Worm (Caenorhabditis elegans) whole organism, L4 larva: ENCODE measurements around the gene mre-11.
A peak's percentile ranks its signal among the peaks of the same experiment; 100 is the strongest.

Experiments used
- F26F4.8 ChIP-seq: fragments of 200-800 bp; sonication (Bioruptor generic); conservative IDR thresholded peaks from 2 replicates; pipeline ENCODE4 v1.3.6; 2022; ENCODE audit warnings: missing genetic modification characterization, missing compliant biosample characterization
- F44E2.7 ChIP-seq: fragments of 200-800 bp; sonication (Bioruptor generic); IDR thresholded peaks from 2 replicates; pipeline ENCODE4 v2.1.2; 2022; ENCODE audit warnings: missing genetic modification characterization, missing compliant biosample characterization
- F49E8.2 ChIP-seq: sonication (generic microtip); optimal IDR thresholded peaks from 2 replicates; lab custom pipeline; 2016; ENCODE audit warnings: missing compliant biosample characterization, mild to moderate bottlenecking, missing genetic modification characterization, borderline replicate concordance
- T20F7.1 ChIP-seq: fragments of 200-800 bp; sonication (Bioruptor generic); optimal IDR thresholded peaks from 2 replicates; lab custom pipeline; 2018; ENCODE audit warnings: mild to moderate bottlenecking, missing genetic modification characterization, missing compliant biosample characterization
- Y48G9A.11 ChIP-seq: fragments of 200-800 bp; sonication (Bioruptor generic); IDR thresholded peaks from 2 replicates; pipeline ENCODE4 v1.3.6; 2022; ENCODE audit warnings: missing genetic modification reagents, missing genetic modification characterization, missing compliant biosample characterization
- ZK337.2 ChIP-seq: fragments of 200-800 bp; sonication (Bioruptor generic); IDR thresholded peaks from 2 replicates; pipeline ENCODE4 v1.3.6; 2022; ENCODE audit warnings: missing genetic modification reagents, missing genetic modification characterization, missing compliant biosample characterization
- aha-1 ChIP-seq: fragments of 150-350 bp; peaks from one replicate; lab custom pipeline; 2014; ENCODE audit warnings: missing biosample characterization, missing genetic modification characterization
- aly-2 ChIP-seq: sonication (generic microtip); optimal IDR thresholded peaks from 2 replicates; lab custom pipeline; 2018; ENCODE audit warnings: missing biosample characterization, missing genetic modification characterization
- ama-1 ChIP-seq: fragments of 150-350 bp; optimal IDR thresholded peaks from 2 replicates; lab custom pipeline; 2014; ENCODE audit warnings: inconsistent platforms, mixed read lengths
- arid-1 ChIP-seq: fragments of 200-800 bp; sonication (Bioruptor generic); conservative IDR thresholded peaks from 2 replicates; pipeline ENCODE4 v1.3.6; 2022; ENCODE audit warnings: missing genetic modification reagents, missing genetic modification characterization, missing compliant biosample characterization
- attf-4 ChIP-seq: sonication (generic microtip); optimal IDR thresholded peaks from 3 replicates; lab custom pipeline; 2017; ENCODE audit warnings: missing biosample characterization, missing genetic modification characterization
- ceh-44 ChIP-seq: fragments of 200-800 bp; sonication (Bioruptor generic); IDR thresholded peaks from 2 replicates; pipeline ENCODE4 v1.3.6; 2022; ENCODE audit warnings: missing genetic modification reagents, missing genetic modification characterization, missing compliant biosample characterization
- cey-2 ChIP-seq: sonication (generic microtip); optimal IDR thresholded peaks from 3 replicates; lab custom pipeline; 2017; ENCODE audit warnings: missing genetic modification characterization, mild to moderate bottlenecking, missing compliant biosample characterization, antibody characterized with exemption, borderline replicate concordance; ENCODE audit not compliant: insufficient read depth
- ctbp-1 ChIP-seq: fragments of 200-800 bp; sonication (Bioruptor generic); IDR thresholded peaks from 2 replicates; pipeline ENCODE4 v1.3.6; 2022; ENCODE audit warnings: missing genetic modification reagents, missing genetic modification characterization, missing compliant biosample characterization
- daf-16 ChIP-seq, 3 experiments: sonication (generic microtip); optimal IDR thresholded peaks; 2 replicates each; lab custom pipeline; 2016 to 2017; ENCODE audit warnings: missing genetic modification characterization in 3 of 3, missing genetic modification reagents in 3 of 3, mild to moderate bottlenecking in 2 of 3, missing compliant biosample characterization in 2 of 3, missing biosample characterization in 1 of 3, moderate library complexity in 1 of 3
- dmd-9 ChIP-seq: fragments of 200-800 bp; sonication (Bioruptor generic); IDR thresholded peaks from 2 replicates; pipeline ENCODE4 v1.3.6; 2022; ENCODE audit warnings: missing genetic modification reagents, missing genetic modification characterization, missing compliant biosample characterization
- dpl-1 ChIP-seq: fragments of 150-350 bp; optimal IDR thresholded peaks from 2 replicates; lab custom pipeline; 2014; ENCODE audit warnings: missing biosample characterization, missing genetic modification reagents, missing genetic modification characterization
- duxl-1 ChIP-seq: sonication (generic microtip); optimal IDR thresholded peaks from 2 replicates; lab custom pipeline; 2016; ENCODE audit warnings: mild to moderate bottlenecking, missing genetic modification characterization, moderate library complexity, missing compliant biosample characterization; ENCODE audit not compliant: poor library complexity
- fkh-10 ChIP-seq: fragments of 150-350 bp; optimal IDR thresholded peaks from 2 replicates; lab custom pipeline; 2014; ENCODE audit warnings: missing biosample characterization, missing genetic modification reagents, missing genetic modification characterization
- gei-8 ChIP-seq: fragments of 200-800 bp; sonication (Bioruptor generic); optimal IDR thresholded peaks from 2 replicates; lab custom pipeline; 2018; ENCODE audit warnings: mild to moderate bottlenecking, missing genetic modification characterization, missing compliant biosample characterization
- hlh-11 ChIP-seq: fragments of 200-800 bp; sonication (Bioruptor generic); optimal IDR thresholded peaks from 2 replicates; lab custom pipeline; 2018; ENCODE audit warnings: mild to moderate bottlenecking, missing genetic modification characterization, missing compliant biosample characterization
- hlh-30 ChIP-seq: sonication (generic microtip); optimal IDR thresholded peaks from 2 replicates; lab custom pipeline; 2017; ENCODE audit warnings: antibody characterized with exemption, mild to moderate bottlenecking, missing genetic modification characterization, missing compliant biosample characterization; ENCODE audit not compliant: insufficient read depth
- lin-15B ChIP-seq: fragments of 150-350 bp; sonication (generic microtip); optimal IDR thresholded peaks from 3 replicates; lab custom pipeline; 2014; ENCODE audit warnings: missing biosample characterization, missing genetic modification characterization
- lin-29 ChIP-seq: fragments of 200-800 bp; sonication (Bioruptor generic); IDR thresholded peaks from 2 replicates; pipeline ENCODE4 v1.3.6; 2022; ENCODE audit warnings: missing genetic modification reagents, missing genetic modification characterization, missing compliant biosample characterization
- madf-5 ChIP-seq, 2 experiments: fragments of 200-800 bp; sonication (Bioruptor generic); IDR thresholded peaks; 2 replicates each; pipeline ENCODE4 v1.3.6; 2022; ENCODE audit warnings: missing compliant biosample characterization in 2 of 2, missing genetic modification characterization in 2 of 2
- madf-9 ChIP-seq: fragments of 200-800 bp; sonication (Bioruptor generic); conservative IDR thresholded peaks from 2 replicates; pipeline ENCODE4 v1.3.6; 2022; ENCODE audit warnings: missing genetic modification reagents, missing genetic modification characterization, missing compliant biosample characterization
- mdl-1 ChIP-seq, 2 experiments: fragments of 150-350 bp in 1 of 2; sonication (generic microtip) in 1 of 2; optimal IDR thresholded peaks; 2 replicates each; lab custom pipeline; 2014 to 2017; ENCODE audit warnings: missing biosample characterization in 2 of 2, missing genetic modification characterization in 2 of 2
- mep-1 ChIP-seq: fragments of 150-350 bp; sonication (generic microtip); optimal IDR thresholded peaks from 3 replicates; lab custom pipeline; 2014; ENCODE audit warnings: missing biosample characterization, missing genetic modification characterization
- mes-2 ChIP-seq: sonication (generic microtip); optimal IDR thresholded peaks from 2 replicates; lab custom pipeline; 2016; ENCODE audit warnings: missing genotype, mild to moderate bottlenecking, missing genetic modification characterization, missing compliant biosample characterization; ENCODE audit not compliant: poor library complexity, severe bottlenecking
- mxl-3 ChIP-seq: fragments of 200-800 bp; sonication (Bioruptor generic); optimal IDR thresholded peaks from 2 replicates; lab custom pipeline; 2018; ENCODE audit warnings: mild to moderate bottlenecking, missing genetic modification characterization, missing compliant biosample characterization
- nhr-28 ChIP-seq: fragments of 150-350 bp; optimal IDR thresholded peaks from 2 replicates; lab custom pipeline; 2014; ENCODE audit warnings: missing biosample characterization, missing genetic modification characterization
- nhr-48 ChIP-seq: sonication (generic microtip); optimal IDR thresholded peaks from 2 replicates; lab custom pipeline; 2016; ENCODE audit warnings: mild to moderate bottlenecking, missing genetic modification characterization, missing compliant biosample characterization
- nhr-6 ChIP-seq: fragments of 150-350 bp; optimal IDR thresholded peaks from 2 replicates; lab custom pipeline; 2014; ENCODE audit warnings: missing biosample characterization, missing genetic modification characterization
- nhr-77 ChIP-seq: fragments of 150-350 bp; optimal IDR thresholded peaks from 2 replicates; lab custom pipeline; 2014; ENCODE audit warnings: missing biosample characterization, missing genetic modification characterization
- rbr-2 ChIP-seq: sonication (generic microtip); optimal IDR thresholded peaks from 2 replicates; lab custom pipeline; 2016; ENCODE audit warnings: missing genotype, missing genetic modification characterization, missing compliant biosample characterization
- sdz-12 ChIP-seq: fragments of 200-800 bp; sonication (Bioruptor generic); optimal IDR thresholded peaks from 2 replicates; lab custom pipeline; 2018; ENCODE audit warnings: mild to moderate bottlenecking, missing genetic modification characterization, missing compliant biosample characterization
- set-16 ChIP-seq: fragments of 200-800 bp; sonication (Bioruptor generic); IDR thresholded peaks from 2 replicates; pipeline ENCODE4 v1.3.6; 2022; ENCODE audit warnings: missing genetic modification reagents, missing genetic modification characterization, missing compliant biosample characterization
- spr-3 ChIP-seq: fragments of 200-800 bp; sonication (Bioruptor generic); optimal IDR thresholded peaks from 2 replicates; lab custom pipeline; 2018; ENCODE audit warnings: mild to moderate bottlenecking, missing genetic modification characterization, missing compliant biosample characterization
- unc-130 ChIP-seq: sonication (generic microtip); optimal IDR thresholded peaks from 2 replicates; lab custom pipeline; 2016; ENCODE audit warnings: missing genetic modification reagents, missing genetic modification characterization, missing compliant biosample characterization
- zip-11 ChIP-seq: fragments of 200-800 bp; sonication (Bioruptor generic); IDR thresholded peaks from 2 replicates; pipeline ENCODE4 v1.3.6; 2022; ENCODE audit warnings: missing genetic modification characterization, missing compliant biosample characterization
- zip-2 ChIP-seq: fragments of 150-350 bp; optimal IDR thresholded peaks from 2 replicates; lab custom pipeline; 2014; ENCODE audit warnings: missing biosample characterization, missing genetic modification characterization

The mre-11 gene

ce11 chrV:10736756-10737155 is at the start of gene mre-11, which contains the start of gene wdr-5.3:
Gene mre-11 (minus strand): TSS chrV:10736868.
Gene wdr-5.3 (plus strand): TSS chrV:10737116.
- no peak for TF ChIP-seq cey-2 (tag; lab: Kevin White, UChicago)
- peak in 1 of 2 experiments; percentile 6 for TF ChIP-seq mdl-1 (tag; optimal IDR thresholded peaks at IDR 0.05; lab: Kevin White, UChicago)
- TF ChIP-seq set-16 (GFP tag; lab: Robert Waterston, UW) = no peak
- no peak for TF ChIP-seq arid-1 (GFP tag; lab: Robert Waterston, UW)
- TF ChIP-seq spr-3 = no peak
- no peak for TF ChIP-seq mep-1 (tag; lab: Kevin White, UChicago)
- peak; percentile 59 for TF ChIP-seq unc-130 (GFP tag; lab: Kevin White, UChicago)
- TF ChIP-seq ZK337.2 = peak; percentile 74
- peak; percentile 18 for TF ChIP-seq nhr-28 (tag; lab: Kevin White, UChicago)
- no peak for TF ChIP-seq aly-2
- TF ChIP-seq attf-4 = no peak
- peak; percentile 7 for TF ChIP-seq rbr-2
- TF ChIP-seq madf-9 (GFP tag; lab: Robert Waterston, UW) = no peak
- TF ChIP-seq sdz-12 (GFP tag; lab: Kevin White, UChicago) = no peak
- TF ChIP-seq madf-5 (GFP tag; IDR thresholded peaks at IDR 0.05; lab: Robert Waterston, UW) = no peak
- TF ChIP-seq nhr-77 (tag; lab: Kevin White, UChicago) = no peak
- TF ChIP-seq Y48G9A.11 (GFP tag; lab: Robert Waterston, UW) = no peak
- no peak for TF ChIP-seq ama-1 (lab: Kevin White, UChicago)
- peak; percentile 4 for TF ChIP-seq mxl-3 (GFP tag; lab: Kevin White, UChicago)
- peak; percentile 65 for TF ChIP-seq nhr-6 (tag; lab: Kevin White, UChicago)
- no peak for TF ChIP-seq ceh-44
- peak; percentile 52 for TF ChIP-seq aha-1 (tag; lab: Kevin White, UChicago)
- TF ChIP-seq lin-15B = no peak
- no peak for TF ChIP-seq F26F4.8 (GFP tag; lab: Robert Waterston, UW)
- no peak for TF ChIP-seq fkh-10 (GFP tag; lab: Kevin White, UChicago)
- TF ChIP-seq mes-2 = peak; percentile 98
- TF ChIP-seq F44E2.7 (GFP tag; lab: Robert Waterston, UW) = no peak
- TF ChIP-seq dpl-1 (GFP tag; lab: Kevin White, UChicago) = peak; percentile 94
- peak; percentile 18 for TF ChIP-seq duxl-1 (tag; lab: Kevin White, UChicago)
- TF ChIP-seq hlh-11 = peak; percentile 42
- no peak for TF ChIP-seq zip-11
- no peak for TF ChIP-seq ctbp-1
- no peak for TF ChIP-seq nhr-48 (tag; lab: Kevin White, UChicago)
- TF ChIP-seq hlh-30 (tag; lab: Kevin White, UChicago) = no peak
- TF ChIP-seq lin-29 (GFP tag; lab: Robert Waterston, UW) = no peak
- TF ChIP-seq daf-16 (GFP tag; optimal IDR thresholded peaks at IDR 0.05; lab: Kevin White, UChicago) = no peak
- no peak for TF ChIP-seq daf-16 (tag; optimal IDR thresholded peaks at IDR 0.05; lab: Kevin White, UChicago)
- TF ChIP-seq zip-2 (tag; lab: Kevin White, UChicago) = no peak
- TF ChIP-seq F49E8.2 (tag; lab: Kevin White, UChicago) = no peak
- TF ChIP-seq T20F7.1 (GFP tag; lab: Kevin White, UChicago) = peak; percentile 28
- TF ChIP-seq dmd-9 = 0 out of 2 replicates have a peak, but pooled peaks have one; percentile 26
- no peak for TF ChIP-seq gei-8

ce11 chrV:10784011-10784410 is 47.3 kb upstream of the mre-11 start, which contains the start of gene D1054.8:
Gene D1054.8 (plus strand): TSS chrV:10784311.
- TF ChIP-seq nhr-28 (tag; lab: Kevin White, UChicago) (peak; percentile 2), ama-1 (lab: Kevin White, UChicago) (no peak)
